Worm (Caenorhabditis elegans) whole organism, L1 larva: ENCODE measurements around the gene T27E9.6.

Source experiments
- C16A3.4 ChIP-seq: fragments of 150-350 bp; optimal IDR thresholded peaks from 2 replicates; lab custom pipeline; 2014; ENCODE audit warnings: missing biosample characterization, missing genetic modification characterization
- F16B12.6 ChIP-seq: fragments of 150-350 bp; optimal IDR thresholded peaks from 2 replicates; lab custom pipeline; 2014; ENCODE audit warnings: missing biosample characterization, missing genetic modification characterization
- Y116A8C.19 ChIP-seq: sonication (generic microtip); optimal IDR thresholded peaks from 2 replicates; lab custom pipeline; 2016; ENCODE audit warnings: missing compliant biosample characterization, missing genetic modification characterization, borderline replicate concordance
- aha-1 ChIP-seq: fragments of 150-350 bp; optimal IDR thresholded peaks from 2 replicates; lab custom pipeline; 2014; ENCODE audit warnings: missing biosample characterization, missing genetic modification characterization
- aly-2 ChIP-seq: fragments of 150-350 bp; optimal IDR thresholded peaks from 2 replicates; lab custom pipeline; 2014; ENCODE audit warnings: missing biosample characterization, missing genetic modification characterization
- ama-1 ChIP-seq: fragments of 150-350 bp; optimal IDR thresholded peaks from 2 replicates; lab custom pipeline; 2014
- blmp-1 ChIP-seq: fragments of 150-350 bp; optimal IDR thresholded peaks from 2 replicates; lab custom pipeline; 2014; ENCODE audit warnings: missing biosample characterization, missing genetic modification characterization
- ceh-63 ChIP-seq: fragments of 200-800 bp; sonication (Bioruptor generic); optimal IDR thresholded peaks from 2 replicates; lab custom pipeline; 2018; ENCODE audit warnings: mild to moderate bottlenecking, missing genetic modification characterization, missing compliant biosample characterization
- ceh-82 ChIP-seq, 3 experiments: fragments of 150-350 bp in 1 of 3; sonication (generic microtip) in 2 of 3; optimal IDR thresholded peaks; 2 replicates each; lab custom pipeline; 2014 to 2017; ENCODE audit warnings: missing biosample characterization in 3 of 3, missing genetic modification characterization in 3 of 3
- ceh-88 ChIP-seq: fragments of 200-800 bp; sonication (Bioruptor generic); IDR thresholded peaks from 2 replicates; pipeline ENCODE4 v1.3.6; 2022; ENCODE audit warnings: missing genetic modification characterization, missing compliant biosample characterization
- dpl-1 ChIP-seq, 3 experiments: fragments of 150-350 bp in 2 of 3; sonication (generic microtip) in 1 of 3; optimal IDR thresholded peaks; 2 replicates each; lab custom pipeline; 2014 to 2017; ENCODE audit warnings: missing biosample characterization in 3 of 3, missing genetic modification characterization in 3 of 3, missing genetic modification reagents in 3 of 3
- efl-1 ChIP-seq, 4 experiments: fragments of 150-350 bp; optimal IDR thresholded peaks in 3 of 4; peaks in 1 of 4; 1 replicate in 1 of 4; 2 replicates in 3 of 4; lab custom pipeline; 2014; ENCODE audit warnings: missing biosample characterization in 2 of 4, missing genetic modification characterization in 2 of 4, missing genetic modification reagents in 2 of 4
- efl-3 ChIP-seq: fragments of 200-800 bp; sonication (Bioruptor generic); optimal IDR thresholded peaks from 2 replicates; lab custom pipeline; 2018; ENCODE audit warnings: mild to moderate bottlenecking, missing genetic modification characterization, missing compliant biosample characterization
- egl-13 ChIP-seq: sonication (generic microtip); optimal IDR thresholded peaks from 2 replicates; lab custom pipeline; 2016; ENCODE audit warnings: missing genotype, missing genetic modification reagents, missing genetic modification characterization, missing compliant biosample characterization
- egl-27 ChIP-seq, 2 experiments: fragments of 150-350 bp in 1 of 2; sonication (generic microtip); optimal IDR thresholded peaks; 3 replicates each; lab custom pipeline; 2017 to 2018; ENCODE audit warnings: missing biosample characterization in 2 of 2, missing genetic modification characterization in 2 of 2, missing genetic modification reagents in 2 of 2
- elt-3 ChIP-seq, 6 experiments: fragments of 150-350 bp in 1 of 6; sonication (generic microtip); optimal IDR thresholded peaks; 2 replicates each; lab custom pipeline; 2017 to 2018; ENCODE audit warnings: missing biosample characterization in 6 of 6, missing genetic modification characterization in 6 of 6, inconsistent platforms in 1 of 6
- ets-5 ChIP-seq: fragments of 200-800 bp; sonication (Bioruptor generic); IDR thresholded peaks from 2 replicates; pipeline ENCODE4 v1.3.6; 2022; ENCODE audit warnings: missing genetic modification characterization, missing compliant biosample characterization
- fkh-8 ChIP-seq: sonication (generic microtip); optimal IDR thresholded peaks from 2 replicates; lab custom pipeline; 2016; ENCODE audit warnings: mild to moderate bottlenecking, missing genetic modification characterization, missing compliant biosample characterization
- fos-1 ChIP-seq: fragments of 150-350 bp; optimal IDR thresholded peaks from 2 replicates; lab custom pipeline; 2014; ENCODE audit warnings: missing biosample characterization, missing genetic modification characterization
- grh-1 ChIP-seq: fragments of 200-800 bp; sonication (Bioruptor generic); IDR thresholded peaks from 2 replicates; pipeline ENCODE4 v1.3.6; 2022; ENCODE audit warnings: missing genetic modification reagents, missing genetic modification characterization, missing compliant biosample characterization
- irx-1 ChIP-seq: sonication (generic microtip); optimal IDR thresholded peaks from 2 replicates; lab custom pipeline; 2016; ENCODE audit warnings: missing genetic modification characterization, missing compliant biosample characterization
- isw-1 ChIP-seq: fragments of 200-800 bp; sonication (Bioruptor generic); IDR thresholded peaks from 2 replicates; pipeline ENCODE4 v1.3.6; 2022; ENCODE audit warnings: missing genetic modification characterization, missing compliant biosample characterization
- lin-15B ChIP-seq: fragments of 150-350 bp; sonication (generic microtip); optimal IDR thresholded peaks from 3 replicates; lab custom pipeline; 2014; ENCODE audit warnings: missing biosample characterization, missing genetic modification characterization
- lin-35 ChIP-seq, 2 experiments: fragments of 150-350 bp; optimal IDR thresholded peaks; 2 replicates each; lab custom pipeline; 2014; ENCODE audit warnings: missing biosample characterization in 2 of 2, missing genetic modification characterization in 2 of 2, missing genetic modification reagents in 2 of 2
- lin-39 ChIP-seq: fragments of 150-350 bp; optimal IDR thresholded peaks from 2 replicates; lab custom pipeline; 2014; ENCODE audit warnings: missing biosample characterization, missing genetic modification reagents, missing genetic modification characterization
- lsy-2 ChIP-seq, 2 experiments: fragments of 150-350 bp; optimal IDR thresholded peaks; 2 replicates each; lab custom pipeline; 2014; ENCODE audit warnings: missing biosample characterization in 2 of 2, missing genetic modification characterization in 2 of 2
- mab-9 ChIP-seq: fragments of 200-800 bp; sonication (Bioruptor generic); IDR thresholded peaks from 2 replicates; pipeline ENCODE4 v1.3.6; 2022; ENCODE audit warnings: missing genetic modification reagents, missing genetic modification characterization, missing compliant biosample characterization
- mdl-1 ChIP-seq, 2 experiments: fragments of 150-350 bp; optimal IDR thresholded peaks; 2 replicates each; lab custom pipeline; 2014 to 2017; ENCODE audit warnings: missing biosample characterization in 2 of 2, missing genetic modification characterization in 2 of 2, inconsistent platforms in 1 of 2
- nhr-19 ChIP-seq: fragments of 200-800 bp; sonication (Bioruptor generic); conservative IDR thresholded peaks from 2 replicates; pipeline ENCODE4 v1.3.6; 2022; ENCODE audit warnings: missing genetic modification characterization, missing compliant biosample characterization
- nhr-237 ChIP-seq: fragments of 150-350 bp; optimal IDR thresholded peaks from 2 replicates; lab custom pipeline; 2014; ENCODE audit warnings: missing biosample characterization, missing genetic modification characterization
- nhr-47 ChIP-seq: sonication (generic microtip); optimal IDR thresholded peaks from 2 replicates; lab custom pipeline; 2016; ENCODE audit warnings: mild to moderate bottlenecking, missing genetic modification characterization, moderate library complexity, missing compliant biosample characterization
- nhr-71 ChIP-seq: sonication (generic microtip); optimal IDR thresholded peaks from 2 replicates; lab custom pipeline; 2016; ENCODE audit warnings: mild to moderate bottlenecking, missing genetic modification characterization, moderate library complexity, missing compliant biosample characterization
- nhr-77 ChIP-seq: fragments of 150-350 bp; optimal IDR thresholded peaks from 2 replicates; lab custom pipeline; 2014; ENCODE audit warnings: missing biosample characterization, missing genetic modification characterization
- nhr-85 ChIP-seq: sonication (generic microtip); peaks from one replicate; lab custom pipeline; 2016; ENCODE audit warnings: missing genetic modification characterization, inconsistent platforms, missing compliant biosample characterization
- pag-3 ChIP-seq: sonication (generic microtip); optimal IDR thresholded peaks from 2 replicates; lab custom pipeline; 2017; ENCODE audit warnings: missing genetic modification characterization, mild to moderate bottlenecking, missing compliant biosample characterization, antibody characterized with exemption, borderline replicate concordance; ENCODE audit not compliant: insufficient read depth
- pax-3 ChIP-seq: fragments of 200-800 bp; sonication (Bioruptor generic); optimal IDR thresholded peaks from 2 replicates; lab custom pipeline; 2018; ENCODE audit warnings: mild to moderate bottlenecking, missing genetic modification characterization, moderate library complexity, missing compliant biosample characterization
- pqm-1 ChIP-seq: sonication (generic microtip); optimal IDR thresholded peaks from 3 replicates; lab custom pipeline; 2017; ENCODE audit warnings: missing biosample characterization, missing genetic modification characterization
- rnt-1 ChIP-seq: sonication (generic microtip); optimal IDR thresholded peaks from 2 replicates; lab custom pipeline; 2016; ENCODE audit warnings: mild to moderate bottlenecking, missing genetic modification characterization, moderate library complexity, missing compliant biosample characterization
- skn-1 ChIP-seq: fragments of 150-350 bp; optimal IDR thresholded peaks from 2 replicates; lab custom pipeline; 2014; ENCODE audit warnings: missing biosample characterization, missing genetic modification characterization
- snpc-4 ChIP-seq: fragments of 150-350 bp; optimal IDR thresholded peaks from 2 replicates; lab custom pipeline; 2014; ENCODE audit warnings: missing biosample characterization, missing genetic modification characterization
- snu-23 ChIP-seq: sonication (generic microtip); optimal IDR thresholded peaks from 2 replicates; lab custom pipeline; 2016; ENCODE audit warnings: missing genetic modification characterization, missing compliant biosample characterization
- sptf-1 ChIP-seq: fragments of 150-350 bp; optimal IDR thresholded peaks from 2 replicates; lab custom pipeline; 2014; ENCODE audit warnings: missing biosample characterization, missing genetic modification characterization
- tbx-2 ChIP-seq: sonication (generic microtip); optimal IDR thresholded peaks from 2 replicates; lab custom pipeline; 2016; ENCODE audit warnings: missing genetic modification characterization, missing compliant biosample characterization
- tlp-1 ChIP-seq: fragments of 150-350 bp; optimal IDR thresholded peaks from 2 replicates; lab custom pipeline; 2014; ENCODE audit warnings: missing biosample characterization, missing genetic modification characterization
- unc-30 ChIP-seq: sonication (generic microtip); optimal IDR thresholded peaks from 2 replicates; lab custom pipeline; 2017; ENCODE audit warnings: missing biosample characterization, missing genetic modification characterization
- unc-62 ChIP-seq: fragments of 150-350 bp; optimal IDR thresholded peaks from 2 replicates; lab custom pipeline; 2014; ENCODE audit warnings: missing biosample characterization, missing genetic modification reagents, missing genetic modification characterization
- unc-86 ChIP-seq: sonication (generic microtip); optimal IDR thresholded peaks from 2 replicates; lab custom pipeline; 2016; ENCODE audit warnings: missing genetic modification characterization, missing compliant biosample characterization
- unc-98 ChIP-seq: fragments of 200-800 bp; sonication (Bioruptor generic); IDR thresholded peaks from 2 replicates; pipeline ENCODE4 v1.3.6; 2022; ENCODE audit warnings: missing genetic modification characterization, missing compliant biosample characterization
- xbp-1 ChIP-seq: sonication (generic microtip); optimal IDR thresholded peaks from 2 replicates; lab custom pipeline; 2016; ENCODE audit warnings: missing genetic modification characterization, missing compliant biosample characterization
- ztf-4 ChIP-seq: fragments of 150-350 bp; optimal IDR thresholded peaks from 2 replicates; lab custom pipeline; 2014; ENCODE audit warnings: missing biosample characterization, missing genetic modification characterization

T27E9.6 gene

ce11 chrIII:13452824-13453223 is 23.8 kb downstream of the T27E9.6 start:
- no peak for TF ChIP-seq mab-9 (GFP tag; lab: Robert Waterston, UW)
- no peak for TF ChIP-seq Y116A8C.19
- TF ChIP-seq pqm-1 (tag; lab: Kevin White, UChicago): no peak
- no peak for TF ChIP-seq blmp-1
- no peak for TF ChIP-seq efl-1 (optimal IDR thresholded peaks at IDR 0.05; lab: Kevin White, UChicago)
- no peak for TF ChIP-seq efl-1 (GFP tag; optimal IDR thresholded peaks at IDR 0.05 in 1 of 2; lab: Kevin White, UChicago)
- TF ChIP-seq snu-23 (GFP tag; lab: Kevin White, UChicago): no peak
- TF ChIP-seq efl-3 (GFP tag; lab: Kevin White, UChicago): no peak
- TF ChIP-seq nhr-71 (tag; lab: Kevin White, UChicago): no peak
- no peak for TF ChIP-seq snpc-4
- TF ChIP-seq lin-15B (tag; lab: Kevin White, UChicago): no peak
- TF ChIP-seq ets-5 (GFP tag; lab: Robert Waterston, UW): no peak
- no peak for TF ChIP-seq unc-30 (tag; lab: Kevin White, UChicago)
- TF ChIP-seq isw-1 (GFP tag; lab: Robert Waterston, UW): no peak
- TF ChIP-seq elt-3 (tag; optimal IDR thresholded peaks at IDR 0.05; lab: Kevin White, UChicago): no peak
- no peak for TF ChIP-seq C16A3.4 (tag; lab: Kevin White, UChicago)
- TF ChIP-seq pax-3 (tag; lab: Kevin White, UChicago): no peak
- no peak for TF ChIP-seq egl-27 (tag; optimal IDR thresholded peaks at IDR 0.05; lab: Kevin White, UChicago)

ce11 chrIII:13439415-13439814 is 37.2 kb downstream of the T27E9.6 start, which contains the start of gene ciao-2B:
ciao-2B (minus strand) TSS chrIII:13439544.
- TF ChIP-seq grh-1 (GFP tag; lab: Robert Waterston, UW) (no peak), elt-3 (tag; optimal IDR thresholded peaks at IDR 0.05; lab: Kevin White, UChicago) (no peak), isw-1 (GFP tag; lab: Robert Waterston, UW) (0 out of 2 replicates have a peak, but pooled peaks have one; percentile 22), fos-1 (tag; lab: Kevin White, UChicago) (no peak), fkh-8 (tag; lab: Kevin White, UChicago) (no peak), aly-2 (tag; lab: Kevin White, UChicago) (no peak), pqm-1 (tag; lab: Kevin White, UChicago) (no peak), unc-98 (peak; percentile 9; the same call in 1 of the 2 replicates), irx-1 (peak; percentile 55), ceh-82 (tag; optimal IDR thresholded peaks at IDR 0.05; lab: Kevin White, UChicago) (peak in 1 of 3 experiments; percentile 35), nhr-77 (tag; lab: Kevin White, UChicago) (no peak), aha-1 (tag; lab: Kevin White, UChicago) (no peak), pag-3 (no peak), nhr-71 (tag; lab: Kevin White, UChicago) (peak; percentile 58), sptf-1 (no peak), F16B12.6 (tag; lab: Kevin White, UChicago) (no peak), ztf-4 (no peak), unc-62 (no peak), ceh-88 (GFP tag; lab: Robert Waterston, UW) (no peak), lin-39 (tag; lab: Kevin White, UChicago) (peak; percentile 20), mdl-1 (tag; optimal IDR thresholded peaks at IDR 0.05; lab: Kevin White, UChicago) (no peak), lsy-2 (tag; optimal IDR thresholded peaks at IDR 0.05; lab: Kevin White, UChicago) (peak; percentile 38 to 71), efl-1 (optimal IDR thresholded peaks at IDR 0.05; lab: Kevin White, UChicago) (peak; percentile 25 to 88), efl-1 (GFP tag; optimal IDR thresholded peaks at IDR 0.05 in 1 of 2; lab: Kevin White, UChicago) (peak; percentile 91 to 99), mab-9 (GFP tag; lab: Robert Waterston, UW) (no peak), xbp-1 (peak; percentile 19), egl-13 (peak; percentile 15), snu-23 (GFP tag; lab: Kevin White, UChicago) (peak; percentile 29), nhr-237 (tag; lab: Kevin White, UChicago) (no peak), tbx-2 (tag; lab: Kevin White, UChicago) (peak; percentile 59), efl-3 (GFP tag; lab: Kevin White, UChicago) (no peak), ceh-63 (GFP tag; lab: Kevin White, UChicago) (no peak), nhr-19 (GFP tag; lab: Robert Waterston, UW) (no peak), tlp-1 (tag; lab: Kevin White, UChicago) (no peak), lin-35 (GFP tag; optimal IDR thresholded peaks at IDR 0.05; lab: Kevin White, UChicago) (peak; percentile 87 to 93), C16A3.4 (tag; lab: Kevin White, UChicago) (no peak), skn-1 (peak; percentile 19), ama-1 (no peak), nhr-47 (tag; lab: Kevin White, UChicago) (peak; percentile 70), rnt-1 (tag; lab: Kevin White, UChicago) (no peak), nhr-85 (tag; lab: Kevin White, UChicago) (peak; percentile 66), dpl-1 (GFP tag; optimal IDR thresholded peaks at IDR 0.05; lab: Kevin White, UChicago) (peak; percentile 79 to 89 (median 87)), unc-86 (tag; lab: Kevin White, UChicago) (no peak)
